Worm (Caenorhabditis elegans): Measurements from ENCODE around the gene ragc-1.

The ragc-1 gene

DNA sequence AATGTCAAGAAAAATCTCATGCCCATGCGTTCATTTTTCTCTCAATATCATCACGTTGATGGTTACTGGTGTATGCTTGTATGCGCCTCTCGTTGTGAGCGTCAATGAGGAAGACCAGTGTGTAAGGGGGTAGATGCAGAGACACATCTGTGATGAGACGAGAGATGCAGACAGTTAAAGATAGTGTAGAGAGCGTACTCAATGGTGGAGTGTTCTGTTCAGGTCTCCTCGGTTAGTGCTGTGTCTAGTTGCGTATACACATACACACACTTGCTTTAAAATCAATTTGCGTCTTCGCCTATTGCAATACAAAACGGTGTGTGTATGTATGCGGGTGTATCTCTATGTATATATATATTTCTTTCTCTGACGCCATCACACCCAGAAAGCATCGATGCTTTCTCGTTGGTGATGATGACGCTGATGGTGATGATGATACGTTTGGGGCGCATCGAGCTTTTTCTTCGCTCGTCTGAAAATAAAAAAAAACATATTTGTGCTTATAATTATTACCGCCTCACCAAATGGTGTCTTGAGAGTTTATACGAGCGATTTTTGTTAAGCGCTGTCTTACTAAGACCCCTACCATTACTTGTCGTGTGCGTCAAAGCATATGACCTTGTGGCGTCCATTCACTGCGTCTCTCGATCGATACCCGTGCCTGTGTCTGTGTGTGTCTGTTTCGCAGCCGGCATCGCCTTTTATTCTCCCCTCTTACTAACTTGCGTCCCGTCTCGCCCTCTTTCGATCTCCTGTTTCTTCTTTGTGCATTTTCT, 11.1 kb downstream of the ragc-1 start, which contains the start of gene F40F11.3:
Gene F40F11.3, minus strand, starts transcription at position 589 of the 776 bp plus-strand sequence.
- peak; percentile 26 for TF ChIP-seq fos-1 (tag; optimal IDR thresholded peaks at IDR 0.05)
- TF ChIP-seq ceh-9 (tag; optimal IDR thresholded peaks at IDR 0.05), result no peak
- TF ChIP-seq nhr-23 (tag; optimal IDR thresholded peaks at IDR 0.05), result peak; percentile 60
- peak; percentile 46 for TF ChIP-seq mdl-1 (tag; optimal IDR thresholded peaks at IDR 0.05)
- TF ChIP-seq sea-2 (GFP tag; optimal IDR thresholded peaks at IDR 0.05), result no peak
- TF ChIP-seq ceh-28 (tag; optimal IDR thresholded peaks at IDR 0.05), result peak; percentile 72
- TF ChIP-seq ama-1 (optimal IDR thresholded peaks at IDR 0.05), result peak; percentile 81
- TF ChIP-seq ceh-82 (tag; optimal IDR thresholded peaks at IDR 0.05), result no peak
- TF ChIP-seq elt-3 (tag; optimal IDR thresholded peaks at IDR 0.05), result no peak
- TF ChIP-seq nhr-67 (tag; optimal IDR thresholded peaks at IDR 0.05), result no peak
- no peak for TF ChIP-seq nhr-28 (tag; optimal IDR thresholded peaks at IDR 0.05)
- TF ChIP-seq nhr-12 (tag; optimal IDR thresholded peaks at IDR 0.05), result no peak
- TF ChIP-seq nhr-25 (tag; optimal IDR thresholded peaks at IDR 0.05), result peak; percentile 97
- peak; percentile 91 for TF ChIP-seq skn-1 (tag; optimal IDR thresholded peaks at IDR 0.05)
- peak; percentile 7 for TF ChIP-seq aly-2 (tag; optimal IDR thresholded peaks at IDR 0.05)
- peak; percentile 4 for TF ChIP-seq ztf-4 (tag; optimal IDR thresholded peaks at IDR 0.05)
- TF ChIP-seq jun-1 (tag; optimal IDR thresholded peaks at IDR 0.05), result peak; percentile 74
- no peak for TF ChIP-seq unc-39 (tag; optimal IDR thresholded peaks at IDR 0.05)
- no peak for TF ChIP-seq ztf-11 (tag; optimal IDR thresholded peaks at IDR 0.05)
- peak; percentile 88 for TF ChIP-seq nhr-43 (tag; optimal IDR thresholded peaks at IDR 0.05; ENCODE audit: poor library complexity, severe bottlenecking)
- TF ChIP-seq daf-12 (tag; optimal IDR thresholded peaks at IDR 0.05), result no peak
- peak; percentile 90 for TF ChIP-seq lsy-12 (tag; optimal IDR thresholded peaks at IDR 0.05)
- TF ChIP-seq nhr-11 (tag; optimal IDR thresholded peaks at IDR 0.05), result peak; percentile 78
- TF ChIP-seq elt-1 (tag; optimal IDR thresholded peaks at IDR 0.05), result peak; percentile 34
- TF ChIP-seq eor-1 (tag; optimal IDR thresholded peaks at IDR 0.05), result no peak
- no peak for TF ChIP-seq zag-1 (tag; optimal IDR thresholded peaks at IDR 0.05)
- TF ChIP-seq nhr-76 (tag; optimal IDR thresholded peaks at IDR 0.05), result no peak
- peak; percentile 82 for TF ChIP-seq pha-4 (tag; optimal IDR thresholded peaks at IDR 0.05)
- no peak for TF ChIP-seq nhr-237 (tag; optimal IDR thresholded peaks at IDR 0.05)
- peak; percentile 84 for TF ChIP-seq egl-5 (tag; optimal IDR thresholded peaks at IDR 0.05)
- no peak for TF ChIP-seq fkh-2 (tag; optimal IDR thresholded peaks at IDR 0.05)
- TF ChIP-seq elt-2 (tag; optimal IDR thresholded peaks at IDR 0.05), result peak; percentile 69
- peak; percentile 69 for TF ChIP-seq tbx-2 (tag; optimal IDR thresholded peaks at IDR 0.05)
- TF ChIP-seq R02D3.7 (tag; optimal IDR thresholded peaks at IDR 0.05), result peak; percentile 72
- TF ChIP-seq fkh-10 (GFP tag; optimal IDR thresholded peaks at IDR 0.05), result peak; percentile 77
- TF ChIP-seq egl-27 (tag; optimal IDR thresholded peaks at IDR 0.05), result peak; percentile 45
- TF ChIP-seq pqm-1 (tag; optimal IDR thresholded peaks at IDR 0.05), result peak; percentile 64
- peak; percentile 77 for TF ChIP-seq snpc-4 (tag; optimal IDR thresholded peaks at IDR 0.05)
- TF ChIP-seq nhr-77 (tag; optimal IDR thresholded peaks at IDR 0.05), result no peak
- peak; percentile 83 for TF ChIP-seq lin-15B (tag; optimal IDR thresholded peaks at IDR 0.05)
- TF ChIP-seq ZK546.5 (tag; optimal IDR thresholded peaks at IDR 0.05), result no peak
- no peak for TF ChIP-seq mml-1 (tag; optimal IDR thresholded peaks at IDR 0.05)
- TF ChIP-seq nfya-1 (tag; optimal IDR thresholded peaks at IDR 0.05; ENCODE audit: insufficient read depth), result peak; percentile 91
- peak; percentile 61 for TF ChIP-seq lin-39 (tag; optimal IDR thresholded peaks at IDR 0.05)
- peak; percentile 46 for TF ChIP-seq unc-62 (GFP tag; optimal IDR thresholded peaks at IDR 0.05)
- peak; percentile 96 for TF ChIP-seq hmg-11 (tag; optimal IDR thresholded peaks at IDR 0.05)
- no peak for TF ChIP-seq ceh-16 (tag; optimal IDR thresholded peaks at IDR 0.05)

Measured in whole organism, L3 larva.